Fruit fly (Drosophila melanogaster) whole organism, embryonic: ENCODE data around the gene RabGGTa.

Experiments used
- Awh ChIP-seq: fragments of 200-800 bp; sonication (Bioruptor generic); IDR thresholded peaks from 2 replicates; pipeline ENCODE4, ENCODE4 v1.3.6; 2022; ENCODE audit warnings: missing biosample characterization, missing genetic modification characterization
- Blimp-1 ChIP-seq: fragments of 200-800 bp; sonication (Bioruptor generic); optimal IDR thresholded peaks from 3 replicates; lab custom pipeline; 2018; ENCODE audit warnings: missing biosample characterization, missing genetic modification characterization, mild to moderate bottlenecking, moderate library complexity, missing genetic modification reagents
- Bteb2 ChIP-seq: fragments of 200-800 bp; sonication (Bioruptor generic); optimal IDR thresholded peaks from 2 replicates; lab custom pipeline; 2016; ENCODE audit warnings: missing biosample characterization, missing genetic modification characterization
- CG10366 ChIP-seq: fragments of 200-800 bp; sonication (Bioruptor generic); IDR thresholded peaks from 2 replicates; pipeline ENCODE4 v1.3.6; 2022; ENCODE audit warnings: missing biosample characterization, missing genetic modification characterization
- CG10654 ChIP-seq: fragments of 200-800 bp; sonication (Bioruptor generic); optimal IDR thresholded peaks from 2 replicates; lab custom pipeline; 2016; ENCODE audit warnings: missing biosample characterization, missing genetic modification characterization
- CG12071 ChIP-seq: fragments of 200-800 bp; sonication (Bioruptor generic); optimal IDR thresholded peaks from 3 replicates; lab custom pipeline; 2018; ENCODE audit warnings: missing biosample characterization, mild to moderate bottlenecking, missing genetic modification characterization
- CG13123 ChIP-seq: fragments of 200-800 bp; sonication (Bioruptor generic); optimal IDR thresholded peaks from 2 replicates; lab custom pipeline; 2016; ENCODE audit warnings: missing biosample characterization, missing genetic modification characterization
- CG13624 ChIP-seq: fragments of 200-800 bp; sonication (Bioruptor generic); optimal IDR thresholded peaks from 2 replicates; lab custom pipeline; 2016; ENCODE audit warnings: missing biosample characterization, missing genetic modification characterization
- CG14667 ChIP-seq: fragments of 200-800 bp; sonication (Bioruptor generic); IDR thresholded peaks from 2 replicates; pipeline ENCODE4 v1.3.6; 2022; ENCODE audit warnings: missing biosample characterization, missing genetic modification characterization
- CG15269 ChIP-seq: fragments of 200-800 bp; sonication (Bioruptor generic); optimal IDR thresholded peaks from 2 replicates; lab custom pipeline; 2018; ENCODE audit warnings: missing biosample characterization, mild to moderate bottlenecking, missing genetic modification characterization, moderate library complexity
- CG17186 ChIP-seq: fragments of 200-800 bp; sonication (Bioruptor generic); optimal IDR thresholded peaks from 3 replicates; lab custom pipeline; 2017; ENCODE audit warnings: missing biosample characterization, missing genetic modification reagents, missing genetic modification characterization
- CG17328 ChIP-seq: fragments of 200-800 bp; sonication (Bioruptor generic); IDR thresholded peaks from 2 replicates; pipeline ENCODE4 v1.3.6; 2022; ENCODE audit warnings: missing biosample characterization, missing genetic modification characterization
- CG18262 ChIP-seq: fragments of 200-800 bp; optimal IDR thresholded peaks from 3 replicates; lab custom pipeline; 2019; ENCODE audit warnings: missing biosample characterization, mild to moderate bottlenecking, missing genetic modification characterization, moderate library complexity
- CG2199 ChIP-seq: fragments of 200-800 bp; sonication (Bioruptor generic); IDR thresholded peaks from 3 replicates; pipeline ENCODE4 v1.3.6; 2022; ENCODE audit warnings: missing biosample characterization, missing genetic modification characterization
- CG2889 ChIP-seq: fragments of 200-800 bp; sonication (Bioruptor generic); IDR thresholded peaks from 3 replicates; pipeline ENCODE4 v1.3.6; 2022; ENCODE audit warnings: missing biosample characterization, missing genetic modification characterization
- CG34422 ChIP-seq: fragments of 200-800 bp; sonication (Bioruptor generic); IDR thresholded peaks from 3 replicates; pipeline ENCODE4 v1.3.6; 2022; ENCODE audit warnings: missing biosample characterization, missing genetic modification characterization
- CG42726 ChIP-seq: fragments of 200-800 bp; sonication (Bioruptor generic); IDR thresholded peaks from 2 replicates; pipeline ENCODE4 v1.3.6; 2022; ENCODE audit warnings: missing biosample characterization, missing genetic modification characterization; ENCODE audit not compliant: partially characterized antibody
- CG4730 ChIP-seq: fragments of 200-800 bp; sonication (Bioruptor generic); IDR thresholded peaks from 2 replicates; pipeline ENCODE4 v1.3.6; 2022; ENCODE audit warnings: missing biosample characterization, missing genetic modification characterization
- CG7839 ChIP-seq: fragments of 200-800 bp; sonication (Bioruptor generic); optimal IDR thresholded peaks from 3 replicates; lab custom pipeline; 2018; ENCODE audit warnings: missing biosample characterization, mild to moderate bottlenecking, missing genetic modification characterization, moderate library complexity
- CG8388 ChIP-seq: fragments of 200-800 bp; sonication (Bioruptor generic); optimal IDR thresholded peaks from 2 replicates; lab custom pipeline; 2019; ENCODE audit warnings: missing biosample characterization, mild to moderate bottlenecking, missing genetic modification characterization, moderate library complexity
- CG9215 ChIP-seq: fragments of 200-800 bp; sonication (Bioruptor generic); IDR thresholded peaks from 2 replicates; pipeline ENCODE4 v1.3.6; 2022; ENCODE audit warnings: missing biosample characterization, missing genetic modification characterization
- CG9797 ChIP-seq: fragments of 200-800 bp; sonication (Bioruptor generic); optimal IDR thresholded peaks from 3 replicates; lab custom pipeline; 2018; ENCODE audit warnings: missing biosample characterization, mild to moderate bottlenecking, missing genetic modification characterization
- CrebB ChIP-seq: fragments of 200-800 bp; sonication (Bioruptor generic); optimal IDR thresholded peaks from 3 replicates; lab custom pipeline; 2018; ENCODE audit warnings: missing biosample characterization, mild to moderate bottlenecking, missing genetic modification characterization
- Dbx ChIP-seq: fragments of 200-800 bp; sonication (Bioruptor generic); IDR thresholded peaks from 3 replicates; pipeline ENCODE4 v1.3.6; 2022; ENCODE audit warnings: missing biosample characterization, missing genetic modification characterization
- Dip3 ChIP-seq: fragments of 200-800 bp; sonication (Bioruptor generic); optimal IDR thresholded peaks from 3 replicates; lab custom pipeline; 2016; ENCODE audit warnings: missing biosample characterization, missing genetic modification characterization
- Drgx ChIP-seq: fragments of 200-800 bp; sonication (Bioruptor generic); IDR thresholded peaks from 2 replicates; pipeline ENCODE4 v1.3.6; 2022; ENCODE audit warnings: missing biosample characterization, missing genetic modification characterization
- Eip74EF ChIP-seq, 2 experiments: fragments of 200-800 bp in 1 of 2; fragments of >200 bp in 1 of 2; sonication (Bioruptor generic) in 1 of 2; optimal IDR thresholded peaks; 2 replicates each; lab custom pipeline; 2017 to 2019; ENCODE audit warnings: missing biosample characterization in 2 of 2, missing genetic modification characterization in 2 of 2, mild to moderate bottlenecking in 1 of 2, moderate library complexity in 1 of 2
- H2.0 ChIP-seq: fragments of 200-800 bp; sonication (Bioruptor generic); IDR thresholded peaks from 2 replicates; pipeline ENCODE4 v1.3.6; 2022; ENCODE audit warnings: missing biosample characterization, missing genetic modification characterization
- Hr39 ChIP-seq: fragments of >200 bp; optimal IDR thresholded peaks from 2 replicates; lab custom pipeline; 2017
- Hr78 ChIP-seq, 2 experiments: fragments of 200-800 bp in 1 of 2; fragments of >200 bp in 1 of 2; sonication (Bioruptor generic) in 1 of 2; optimal IDR thresholded peaks; 2 replicates each; lab custom pipeline; 2017 to 2019; ENCODE audit warnings: missing biosample characterization in 2 of 2, missing genetic modification characterization in 2 of 2, mild to moderate bottlenecking in 1 of 2, moderate library complexity in 1 of 2
- Hsf ChIP-seq: fragments of 200-800 bp; sonication (Bioruptor generic); optimal IDR thresholded peaks from 3 replicates; lab custom pipeline; 2016; ENCODE audit warnings: missing biosample characterization, missing genetic modification characterization
- Med ChIP-seq: fragments of 200-800 bp; sonication (Bioruptor generic); peaks from one replicate; lab custom pipeline; 2016; ENCODE audit warnings: missing biosample characterization, missing genetic modification characterization, mild to moderate bottlenecking, inconsistent platforms, moderate library complexity
- Mes4 ChIP-seq: fragments of 200-800 bp; sonication (Bioruptor generic); optimal IDR thresholded peaks from 2 replicates; lab custom pipeline; 2016; ENCODE audit warnings: missing biosample characterization, missing genetic modification characterization
- Mrtf ChIP-seq: fragments of 200-800 bp; sonication (Bioruptor generic); IDR thresholded peaks from 3 replicates; pipeline ENCODE4 v1.3.6; 2022; ENCODE audit warnings: missing biosample characterization, missing genetic modification characterization
- Pdp1 ChIP-seq, 2 experiments: fragments of 200-800 bp; sonication (Bioruptor generic); optimal IDR thresholded peaks; 3 replicates each; lab custom pipeline; 2016; ENCODE audit warnings: missing biosample characterization in 2 of 2, missing genetic modification characterization in 2 of 2, mild to moderate bottlenecking in 1 of 2, moderate library complexity in 1 of 2
- Side ChIP-seq: fragments of 200-800 bp; sonication (Bioruptor generic); optimal IDR thresholded peaks from 2 replicates; lab custom pipeline; 2016; ENCODE audit warnings: missing biosample characterization, missing genetic modification characterization
- Sry-β ChIP-seq: fragments of 200-800 bp; sonication (Bioruptor generic); optimal IDR thresholded peaks from 2 replicates; lab custom pipeline; 2018; ENCODE audit warnings: missing biosample characterization, mild to moderate bottlenecking, missing genetic modification characterization, moderate library complexity
- aop ChIP-seq: fragments of 200-800 bp; sonication (Bioruptor generic); IDR thresholded peaks from 2 replicates; pipeline ENCODE4 v1.3.6; 2022; ENCODE audit warnings: missing biosample characterization, missing genetic modification characterization
- ash1 ChIP-seq: fragments of 200-800 bp; sonication (Bioruptor generic); optimal IDR thresholded peaks from 2 replicates; lab custom pipeline; 2018; ENCODE audit warnings: missing biosample characterization, mild to moderate bottlenecking, missing genetic modification characterization
- bcd ChIP-seq: fragments of 200-800 bp; sonication (Bioruptor generic); optimal IDR thresholded peaks from 2 replicates; lab custom pipeline; 2017; ENCODE audit warnings: missing biosample characterization, mild to moderate bottlenecking, missing genetic modification characterization
- fd3F ChIP-seq: fragments of 200-800 bp; sonication (Bioruptor generic); optimal IDR thresholded peaks from 2 replicates; lab custom pipeline; 2018; ENCODE audit warnings: missing biosample characterization, mild to moderate bottlenecking, missing genetic modification characterization, moderate library complexity
- jumu ChIP-seq: fragments of 200-800 bp; sonication (Bioruptor generic); optimal IDR thresholded peaks from 3 replicates; lab custom pipeline; 2016; ENCODE audit warnings: missing biosample characterization, missing genetic modification characterization
- kni ChIP-seq: fragments of 200-800 bp; sonication (Bioruptor generic); optimal IDR thresholded peaks from 3 replicates; lab custom pipeline; 2017; ENCODE audit warnings: mild to moderate bottlenecking, missing biosample characterization, missing genetic modification reagents, missing genetic modification characterization
- luna ChIP-seq: fragments of 200-800 bp; sonication (Bioruptor generic); optimal IDR thresholded peaks from 2 replicates; lab custom pipeline; 2016; ENCODE audit warnings: missing biosample characterization, missing genetic modification characterization
- nau ChIP-seq: fragments of 200-800 bp; sonication (Bioruptor generic); optimal IDR thresholded peaks from 3 replicates; lab custom pipeline; 2017; ENCODE audit warnings: missing biosample characterization, mild to moderate bottlenecking, missing genetic modification characterization, missing genetic modification reagents
- otp ChIP-seq: fragments of 200-800 bp; sonication (Bioruptor generic); IDR thresholded peaks from 3 replicates; pipeline ENCODE4, ENCODE4 v1.3.6; 2022; ENCODE audit warnings: missing biosample characterization, missing genetic modification characterization
- psq ChIP-seq: fragments of 200-800 bp; sonication (Bioruptor generic); optimal IDR thresholded peaks from 2 replicates; lab custom pipeline; 2017; ENCODE audit warnings: missing biosample characterization, missing genetic modification characterization
- row ChIP-seq: fragments of 200-800 bp; sonication (Bioruptor generic); IDR thresholded peaks from 3 replicates; pipeline ENCODE4 v1.3.6; 2022; ENCODE audit warnings: missing biosample characterization, missing genetic modification characterization
- seq ChIP-seq: fragments of 200-800 bp; sonication (Bioruptor generic); IDR thresholded peaks from 2 replicates; pipeline ENCODE4 v1.3.6; 2022; ENCODE audit warnings: missing biosample characterization, missing genetic modification characterization
- sob ChIP-seq: fragments of 200-800 bp; sonication (Bioruptor generic); IDR thresholded peaks from 2 replicates; pipeline ENCODE4 v1.3.6; 2022; ENCODE audit warnings: missing biosample characterization, missing genetic modification characterization

Gene RabGGTa

dm6 chr3R:5127790-5128243, at the start of gene RabGGTa (continued):
- peak; percentile 74 for TF ChIP-seq H2.0 (GFP tag; lab: Robert Waterston, UW)
- TF ChIP-seq CG17328 (GFP tag; lab: Robert Waterston, UW): peak; percentile 80
- TF ChIP-seq CG9215: no peak; the same call in 1 of the 2 replicates
- TF ChIP-seq Dip3 (GFP tag; lab: Kevin White, UChicago): peak; percentile 57
- peak; percentile 48 for TF ChIP-seq Hsf
- TF ChIP-seq CG13624 (GFP tag; lab: Kevin White, UChicago): peak; percentile 59
- TF ChIP-seq CG12071 (GFP tag; lab: Kevin White, UChicago): peak; percentile 31
- TF ChIP-seq luna (GFP tag; lab: Kevin White, UChicago): no peak
- no peak for TF ChIP-seq Hr39
- no peak for TF ChIP-seq ash1 (GFP tag; lab: Kevin White, UChicago)
- no peak for TF ChIP-seq aop (GFP tag; lab: Robert Waterston, UW)
- peak in 1 of 2 experiments; percentile 60 for TF ChIP-seq Eip74EF (GFP tag; optimal IDR thresholded peaks at IDR 0.05; lab: Kevin White, UChicago)
- peak; percentile 16 for TF ChIP-seq Side
- TF ChIP-seq Hr78 (GFP tag; optimal IDR thresholded peaks at IDR 0.05; lab: Kevin White, UChicago): no peak
- TF ChIP-seq CG18262 (tag; lab: Kevin White, UChicago): peak; percentile 77
- TF ChIP-seq CG10366: peak; percentile 63
- peak; percentile 70 for TF ChIP-seq CG8388
- peak; percentile 35; the same call in 1 of the 2 replicates for TF ChIP-seq CG14667
- peak; percentile 62 for TF ChIP-seq bcd (GFP tag; lab: Kevin White, UChicago)
- TF ChIP-seq Pdp1 (GFP tag; optimal IDR thresholded peaks at IDR 0.05; lab: Kevin White, UChicago): peak; percentile 45 to 48
- TF ChIP-seq CG10654 (GFP tag; lab: Kevin White, UChicago): no peak
- TF ChIP-seq Med (GFP tag; lab: Kevin White, UChicago): peak; percentile 92
- TF ChIP-seq CG13123: no peak
- peak; percentile 17 for TF ChIP-seq psq (GFP tag; lab: Kevin White, UChicago)
- TF ChIP-seq CG4730: peak; percentile 62; the same call in 1 of the 2 replicates
- TF ChIP-seq nau (GFP tag; lab: Kevin White, UChicago): peak; percentile 14
- TF ChIP-seq CG2199 (GFP tag; lab: Robert Waterston, UW): 0 out of 3 replicates have a peak, but pooled peaks have one; percentile 16
- TF ChIP-seq sob: peak; percentile 73; the same call in 1 of the 2 replicates
- TF ChIP-seq Blimp-1 (GFP tag; lab: Kevin White, UChicago): peak; percentile 58
- peak; percentile 71 for TF ChIP-seq Drgx (GFP tag; lab: Robert Waterston, UW)
- TF ChIP-seq CG15269 (tag; lab: Kevin White, UChicago): peak; percentile 73
- TF ChIP-seq Mes4 (GFP tag; lab: Kevin White, UChicago): peak; percentile 43
- peak; percentile 66; the same call in 2 of the 3 replicates for TF ChIP-seq CG34422 (GFP tag; lab: Robert Waterston, UW)
- peak; percentile 67 for TF ChIP-seq CG9797 (GFP tag; lab: Kevin White, UChicago)
- TF ChIP-seq otp (GFP tag; lab: Robert Waterston, UW): 0 out of 3 replicates have a peak, but pooled peaks have one; percentile 71
- no peak for TF ChIP-seq Sry-β (GFP tag; lab: Kevin White, UChicago)
- TF ChIP-seq Dbx (GFP tag; lab: Robert Waterston, UW): peak; percentile 74; the same call in 2 of the 3 replicates
- TF ChIP-seq CrebB: peak; percentile 36
- peak; percentile 55 for TF ChIP-seq Bteb2 (GFP tag; lab: Kevin White, UChicago)
- no peak for TF ChIP-seq kni (GFP tag; lab: Kevin White, UChicago)
- TF ChIP-seq CG17186 (GFP tag; lab: Kevin White, UChicago): no peak
- peak; percentile 82 for TF ChIP-seq row (GFP tag; lab: Robert Waterston, UW)
- TF ChIP-seq CG7839 (tag; lab: Kevin White, UChicago): peak; percentile 71
- 0 out of 3 replicates have a peak, but pooled peaks have one; percentile 32 for TF ChIP-seq Mrtf (GFP tag; lab: Robert Waterston, UW)
- no peak for TF ChIP-seq CG42726 (GFP tag; lab: Robert Waterston, UW)
- TF ChIP-seq jumu (GFP tag; lab: Kevin White, UChicago): peak; percentile 50
- TF ChIP-seq CG2889 (GFP tag; lab: Robert Waterston, UW): peak; percentile 67; the same call in 2 of the 3 replicates
- no peak for TF ChIP-seq Awh (GFP tag; lab: Robert Waterston, UW)
- TF ChIP-seq seq: no peak
- TF ChIP-seq fd3F (GFP tag; lab: Kevin White, UChicago): peak; percentile 48
